Fruit fly (Drosophila melanogaster) whole organism, wandering third instar larva: ENCODE results near the gene Gnf1.

Experiments
- Abd-B ChIP-seq: fragments of >200 bp; optimal IDR thresholded peaks from 2 replicates; lab custom pipeline; 2017; ENCODE audit warnings: missing biosample characterization, missing genetic modification characterization
- CG32264 ChIP-seq: fragments of 200-800 bp; sonication (Bioruptor generic); optimal IDR thresholded peaks from 2 replicates; lab custom pipeline; 2016; ENCODE audit warnings: missing biosample characterization, missing genetic modification characterization
- CG9705 ChIP-seq: fragments of 200-800 bp; sonication (Bioruptor generic); optimal IDR thresholded peaks from 2 replicates; lab custom pipeline; 2018; ENCODE audit warnings: missing biosample characterization, mild to moderate bottlenecking, missing genetic modification characterization
- CrebA ChIP-seq: fragments of 200-800 bp; sonication (Bioruptor generic); optimal IDR thresholded peaks from 2 replicates; lab custom pipeline; 2016; ENCODE audit warnings: missing biosample characterization, mild to moderate bottlenecking, missing genetic modification characterization, borderline replicate concordance
- Dfd ChIP-seq: fragments of >200 bp; optimal IDR thresholded peaks from 2 replicates; lab custom pipeline; 2017; ENCODE audit warnings: missing biosample characterization, missing genetic modification characterization
- Dif ChIP-seq: fragments of 200-275, 200-300 bp; sonication (Bioruptor generic); optimal IDR thresholded peaks from 2 replicates; lab custom pipeline; 2018; ENCODE audit warnings: missing biosample characterization, missing genetic modification characterization; ENCODE audit not compliant: partially characterized antibody
- GATAd ChIP-seq: sonication (Bioruptor generic); optimal IDR thresholded peaks from 2 replicates; lab custom pipeline; 2016; ENCODE audit warnings: missing biosample characterization, missing genetic modification characterization
- HLH106 ChIP-seq: fragments of 200-800 bp; optimal IDR thresholded peaks from 3 replicates; lab custom pipeline; 2019; ENCODE audit warnings: missing biosample characterization, mild to moderate bottlenecking, missing genetic modification characterization, moderate library complexity
- Hnf4 ChIP-seq: fragments of 200-800 bp; sonication (Bioruptor generic); optimal IDR thresholded peaks from 2 replicates; lab custom pipeline; 2016; ENCODE audit warnings: missing biosample characterization, mild to moderate bottlenecking, missing genetic modification characterization
- Hr78 ChIP-seq: fragments of >200 bp; optimal IDR thresholded peaks from 2 replicates; lab custom pipeline; 2017; ENCODE audit warnings: missing biosample characterization, missing genetic modification characterization
- Hr83 ChIP-seq: fragments of 200-300 bp; sonication (Bioruptor generic); optimal IDR thresholded peaks from 2 replicates; lab custom pipeline; 2016; ENCODE audit warnings: missing biosample characterization, mild to moderate bottlenecking, missing genetic modification characterization, moderate library complexity; ENCODE audit not compliant: poor library complexity, severe bottlenecking
- Mio ChIP-seq: sonication (Bioruptor generic); optimal IDR thresholded peaks from 2 replicates; lab custom pipeline; 2016; ENCODE audit warnings: missing biosample characterization, missing genetic modification characterization
- Myc ChIP-seq: fragments of >200 bp; optimal IDR thresholded peaks from 2 replicates; lab custom pipeline; 2017
- Rel ChIP-seq, 2 experiments: fragments of 200-800 bp; sonication (Bioruptor generic) in 1 of 2; optimal IDR thresholded peaks; 2 replicates in 1 of 2; 3 replicates in 1 of 2; lab custom pipeline; 2016 to 2019; ENCODE audit warnings: mild to moderate bottlenecking in 2 of 2, missing biosample characterization in 2 of 2, missing genetic modification characterization in 2 of 2, moderate library complexity in 1 of 2
- Sp1 ChIP-seq: fragments of 200-800 bp; sonication (Bioruptor generic); optimal IDR thresholded peaks from 3 replicates; lab custom pipeline; 2019; ENCODE audit warnings: missing biosample characterization, mild to moderate bottlenecking, missing genetic modification characterization, moderate library complexity
- br ChIP-seq: fragments of 200-800 bp; sonication (Bioruptor generic); optimal IDR thresholded peaks from 2 replicates; lab custom pipeline; 2016; ENCODE audit warnings: missing biosample characterization, missing genetic modification characterization
- dmrt93B ChIP-seq: fragments of 200-800 bp; sonication (Bioruptor generic); optimal IDR thresholded peaks from 2 replicates; lab custom pipeline; 2018; ENCODE audit warnings: missing biosample characterization, mild to moderate bottlenecking, missing genetic modification characterization
- dsf ChIP-seq: sonication (Bioruptor generic); optimal IDR thresholded peaks from 2 replicates; lab custom pipeline; 2016; ENCODE audit warnings: missing biosample characterization, missing genetic modification characterization, borderline replicate concordance
- ey ChIP-seq: fragments of 200-800 bp; sonication (Bioruptor generic); optimal IDR thresholded peaks from 2 replicates; lab custom pipeline; 2016; ENCODE audit warnings: missing biosample characterization, missing genetic modification characterization
- foxo ChIP-seq, 2 experiments: fragments of 200-800 bp; sonication (Bioruptor generic); optimal IDR thresholded peaks; 2 replicates in 1 of 2; 3 replicates in 1 of 2; lab custom pipeline; 2016 to 2017; ENCODE audit warnings: missing biosample characterization in 2 of 2, missing genetic modification characterization in 2 of 2
- fru ChIP-seq: fragments of 200-800 bp; sonication (Bioruptor generic); optimal IDR thresholded peaks from 3 replicates; lab custom pipeline; 2016; ENCODE audit warnings: missing biosample characterization, mild to moderate bottlenecking, missing genetic modification characterization
- h ChIP-seq: fragments of 200-800 bp; sonication (Bioruptor generic); optimal IDR thresholded peaks from 3 replicates; lab custom pipeline; 2016; ENCODE audit warnings: missing biosample characterization, mild to moderate bottlenecking, missing genetic modification characterization
- jim ChIP-seq: fragments of 175-275, 200-325 bp; sonication (Bioruptor generic); optimal IDR thresholded peaks from 2 replicates; lab custom pipeline; 2016; ENCODE audit warnings: missing biosample characterization, mild to moderate bottlenecking, missing genetic modification characterization
- lola ChIP-seq: fragments of >200 bp; optimal IDR thresholded peaks from 2 replicates; lab custom pipeline; 2017; ENCODE audit warnings: missing biosample characterization, missing genetic modification characterization
- pan ChIP-seq: fragments of >200 bp; optimal IDR thresholded peaks from 2 replicates; lab custom pipeline; 2017
- psq ChIP-seq: fragments of 200-800 bp; sonication (Bioruptor generic); optimal IDR thresholded peaks from 3 replicates; lab custom pipeline; 2017; ENCODE audit warnings: missing biosample characterization, mild to moderate bottlenecking, missing genetic modification characterization, moderate library complexity
- rgr ChIP-seq: fragments of 200-800 bp; sonication (Bioruptor generic); optimal IDR thresholded peaks from 3 replicates; lab custom pipeline; 2016; ENCODE audit warnings: missing biosample characterization, mild to moderate bottlenecking, missing genetic modification characterization
- sage ChIP-seq: fragments of 200-800 bp; sonication (Bioruptor generic); optimal IDR thresholded peaks from 2 replicates; lab custom pipeline; 2016; ENCODE audit warnings: missing biosample characterization, mild to moderate bottlenecking, missing genetic modification characterization
- sv ChIP-seq: fragments of 200-800 bp; sonication (Bioruptor generic); optimal IDR thresholded peaks from 3 replicates; lab custom pipeline; 2016; ENCODE audit warnings: missing biosample characterization, missing genetic modification characterization
- tai ChIP-seq: sonication (Bioruptor generic); optimal IDR thresholded peaks from 2 replicates; lab custom pipeline; 2016; ENCODE audit warnings: missing biosample characterization, missing genetic modification characterization
- woc ChIP-seq: sonication (Bioruptor generic); optimal IDR thresholded peaks from 2 replicates; lab custom pipeline; 2016; ENCODE audit warnings: missing biosample characterization, mild to moderate bottlenecking, missing genetic modification characterization

Gene Gnf1

dm6 chr3R:4895553-4895952 lies 10.9 kb upstream of the Gnf1 start:
- TF ChIP-seq Sp1 (GFP tag; lab: Kevin White, UChicago) (no peak), h (GFP tag; lab: Kevin White, UChicago) (no peak), Dif (GFP tag; lab: Kevin White, UChicago) (no peak)
- TF ChIP-seq, all 38 proteins: peak for 0

dm6 chr3R:4896946-4897345 lies 9.5 kb upstream of the Gnf1 start:
- no peak for TF ChIP-seq GATAd
- TF ChIP-seq sage = no peak
- TF ChIP-seq psq = no peak
- TF ChIP-seq sv (GFP tag; lab: Kevin White, UChicago) = no peak
- TF ChIP-seq pan = no peak
- TF ChIP-seq lola (GFP tag; lab: Kevin White, UChicago) = no peak
- TF ChIP-seq Mio (GFP tag; lab: Kevin White, UChicago) = no peak
- TF ChIP-seq foxo (GFP tag; optimal IDR thresholded peaks at IDR 0.05; lab: Kevin White, UChicago) = no peak
- no peak for TF ChIP-seq tai (GFP tag; lab: Kevin White, UChicago)
- no peak for TF ChIP-seq fru
- TF ChIP-seq woc (GFP tag; lab: Kevin White, UChicago) = no peak
- TF ChIP-seq ey (GFP tag; lab: Kevin White, UChicago) = no peak
- TF ChIP-seq dsf (GFP tag; lab: Kevin White, UChicago) = no peak
- no peak for TF ChIP-seq Sp1 (GFP tag; lab: Kevin White, UChicago)
- no peak for TF ChIP-seq Dfd (GFP tag; lab: Kevin White, UChicago)

dm6 chr3R:4900435-4900834 lies 6.0 kb upstream of the Gnf1 start:
- TF ChIP-seq ey (GFP tag; lab: Kevin White, UChicago) (no peak), Mio (GFP tag; lab: Kevin White, UChicago) (no peak), woc (GFP tag; lab: Kevin White, UChicago) (no peak), dmrt93B (GFP tag; lab: Kevin White, UChicago) (no peak), lola (GFP tag; lab: Kevin White, UChicago) (no peak), GATAd (no peak), CG9705 (GFP tag; lab: Kevin White, UChicago) (no peak), Rel (GFP tag; optimal IDR thresholded peaks at IDR 0.05; lab: Kevin White, UChicago) (no peak), Rel (tag; optimal IDR thresholded peaks at IDR 0.05; lab: Kevin White, UChicago) (no peak), Hnf4 (GFP tag; lab: Kevin White, UChicago) (no peak), Hr83 (no peak)
- TF ChIP-seq, all 38 proteins: peak for 0

DNA sequence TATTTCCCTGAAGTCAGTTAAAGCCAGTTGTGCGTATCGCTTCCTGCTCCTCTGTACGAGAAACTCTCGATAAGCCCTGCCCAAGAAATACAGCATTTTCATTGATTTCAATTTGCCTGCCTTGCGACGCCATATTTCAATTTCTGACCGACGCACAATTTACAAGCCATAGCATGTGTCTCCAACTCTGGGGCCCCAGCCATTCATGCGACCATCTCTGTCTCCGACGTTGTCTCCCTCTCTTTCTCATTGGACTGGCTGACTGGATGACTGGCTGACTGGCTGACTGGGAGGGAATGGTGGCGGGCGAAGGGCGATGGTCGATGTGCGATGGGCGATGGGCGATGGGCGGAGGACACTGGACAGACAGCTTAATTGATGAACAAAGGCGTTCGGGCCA lies 5.2 kb upstream of the Gnf1 start:
- TF ChIP-seq CG32264 (GFP tag; lab: Kevin White, UChicago) (no peak), Mio (GFP tag; lab: Kevin White, UChicago) (no peak), fru (no peak), Hr78 (GFP tag; lab: Kevin White, UChicago) (no peak), Sp1 (GFP tag; lab: Kevin White, UChicago) (no peak), Abd-B (no peak)

- TF ChIP-seq Dfd (GFP tag; lab: Kevin White, UChicago) (no peak), HLH106 (tag; lab: Kevin White, UChicago) (peak; percentile 0), fru (peak; percentile 6), dsf (GFP tag; lab: Kevin White, UChicago) (no peak)
Measured at dm6 chr3R:4901782-4902181, 4.6 kb upstream of the Gnf1 start.

DNA sequence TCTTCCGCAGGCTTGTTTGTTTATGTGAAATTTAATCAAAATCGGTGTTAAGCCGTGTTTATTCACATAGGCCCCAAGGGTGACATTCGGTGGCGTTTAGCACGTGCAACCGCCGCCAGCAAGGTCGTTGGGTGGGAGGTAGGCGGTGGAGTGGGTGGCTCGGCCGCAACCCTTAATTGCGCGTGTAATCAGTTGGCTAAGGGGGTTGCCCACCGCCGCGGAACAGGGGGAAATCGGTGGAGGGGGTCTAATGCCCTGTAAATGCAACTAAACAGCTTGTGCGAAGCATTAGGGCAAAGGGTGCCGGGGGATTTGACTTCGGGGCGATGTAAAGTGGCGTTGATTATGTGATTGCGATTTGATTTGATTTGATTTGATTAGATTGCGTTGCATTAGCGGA lies 2.9 kb upstream of the Gnf1 start:
- no peak for TF ChIP-seq fru
- no peak for TF ChIP-seq foxo (GFP tag; optimal IDR thresholded peaks at IDR 0.05; lab: Kevin White, UChicago)

- TF ChIP-seq GATAd (no peak), fru (no peak), CG32264 (GFP tag; lab: Kevin White, UChicago) (no peak), jim (GFP tag; lab: Kevin White, UChicago) (no peak), sage (no peak), Mio (GFP tag; lab: Kevin White, UChicago) (no peak), Rel (GFP tag; optimal IDR thresholded peaks at IDR 0.05; lab: Kevin White, UChicago) (no peak), Rel (tag; optimal IDR thresholded peaks at IDR 0.05; lab: Kevin White, UChicago) (no peak), rgr (no peak), br (GFP tag; lab: Kevin White, UChicago) (no peak), CrebA (no peak), Hnf4 (GFP tag; lab: Kevin White, UChicago) (no peak), Dif (GFP tag; lab: Kevin White, UChicago) (no peak), Myc (lab: Kevin White, UChicago) (no peak), Dfd (GFP tag; lab: Kevin White, UChicago) (no peak), Hr78 (GFP tag; lab: Kevin White, UChicago) (no peak), pan (no peak), tai (GFP tag; lab: Kevin White, UChicago) (no peak)
Measured at dm6 chr3R:4904844-4905243, 1.6 kb upstream of the Gnf1 start.
